Fruit fly (Drosophila melanogaster) whole organism, adult: ENCODE data around the gene CG11585.

Source experiments
- CG11617 ChIP-seq: fragments of 200-800 bp; sonication (Bioruptor generic); optimal IDR thresholded peaks from 2 replicates; lab custom pipeline; 2017; ENCODE audit warnings: mild to moderate bottlenecking, missing biosample characterization, missing genetic modification reagents, missing genetic modification characterization
- CG12768 ChIP-seq: fragments of 200-800 bp; sonication (Bioruptor generic); optimal IDR thresholded peaks from 2 replicates; lab custom pipeline; 2017; ENCODE audit warnings: missing biosample characterization, missing genetic modification characterization, mild to moderate bottlenecking, moderate library complexity, missing genetic modification reagents
- CG14711 ChIP-seq: fragments of 200-800 bp; sonication (Bioruptor generic); optimal IDR thresholded peaks from 2 replicates; lab custom pipeline; 2018; ENCODE audit warnings: missing biosample characterization, mild to moderate bottlenecking, missing genetic modification characterization, moderate library complexity
- CG1620 ChIP-seq: fragments of 200-800 bp; sonication (Bioruptor generic); optimal IDR thresholded peaks from 2 replicates; lab custom pipeline; 2016; ENCODE audit warnings: missing biosample characterization, missing genetic modification characterization
- CG33017 ChIP-seq: fragments of 200-800 bp; sonication (Bioruptor generic); optimal IDR thresholded peaks from 2 replicates; lab custom pipeline; 2018; ENCODE audit warnings: missing biosample characterization, mild to moderate bottlenecking, missing genetic modification characterization, moderate library complexity
- CG5204 ChIP-seq: fragments of 200-800 bp; sonication (Bioruptor generic); optimal IDR thresholded peaks from 2 replicates; lab custom pipeline; 2016; ENCODE audit warnings: missing biosample characterization, missing genetic modification characterization
- CG7045 ChIP-seq: fragments of 200-800 bp; sonication (Bioruptor generic); optimal IDR thresholded peaks from 2 replicates; lab custom pipeline; 2017; ENCODE audit warnings: missing biosample characterization, mild to moderate bottlenecking, missing genetic modification characterization
- CG7101 ChIP-seq: fragments of 200-800 bp; sonication (Bioruptor generic); optimal IDR thresholded peaks from 2 replicates; lab custom pipeline; 2018; ENCODE audit warnings: missing biosample characterization, mild to moderate bottlenecking, missing genetic modification characterization, moderate library complexity
- Clk ChIP-seq: fragments of 200-800 bp; sonication (Bioruptor generic); optimal IDR thresholded peaks from 2 replicates; lab custom pipeline; 2017; ENCODE audit warnings: missing biosample characterization, missing genetic modification characterization
- Crg-1 ChIP-seq: fragments of 200-800 bp; sonication (Bioruptor generic); optimal IDR thresholded peaks from 2 replicates; lab custom pipeline; 2016; ENCODE audit warnings: missing biosample characterization, missing genetic modification characterization
- Hr96 ChIP-seq: fragments of 200-800 bp; sonication (Bioruptor generic); optimal IDR thresholded peaks from 2 replicates; lab custom pipeline; 2016; ENCODE audit warnings: missing biosample characterization, missing genetic modification characterization
- Mnt ChIP-seq: fragments of 200-800 bp; sonication (Bioruptor generic); optimal IDR thresholded peaks from 2 replicates; lab custom pipeline; 2016; ENCODE audit warnings: missing biosample characterization, mild to moderate bottlenecking, missing genetic modification characterization
- bab1 ChIP-seq: fragments of 200-800 bp; sonication (Bioruptor generic); optimal IDR thresholded peaks from 3 replicates; lab custom pipeline; 2019; ENCODE audit warnings: missing biosample characterization, mild to moderate bottlenecking, missing genetic modification characterization, moderate library complexity
- cic ChIP-seq: fragments of 200-800 bp; sonication (Bioruptor generic); optimal IDR thresholded peaks from 2 replicates; lab custom pipeline; 2017; ENCODE audit warnings: missing biosample characterization, mild to moderate bottlenecking, missing genetic modification characterization, moderate library complexity
- cnc ChIP-seq, 2 experiments: fragments of >200 bp; optimal IDR thresholded peaks; 2 replicates each; lab custom pipeline; 2017
- kay ChIP-seq: fragments of 200-800 bp; sonication (Bioruptor generic); peaks from one replicate; lab custom pipeline; 2016; ENCODE audit warnings: missing biosample characterization, missing genetic modification characterization, borderline replicate concordance
- ovo ChIP-seq: fragments of 200-800 bp; sonication (Bioruptor generic); optimal IDR thresholded peaks from 2 replicates; lab custom pipeline; 2016; ENCODE audit warnings: missing biosample characterization, missing genetic modification characterization
- pad ChIP-seq: fragments of 200-800 bp; sonication (Bioruptor generic); optimal IDR thresholded peaks from 3 replicates; lab custom pipeline; 2017; ENCODE audit warnings: missing biosample characterization, missing genetic modification characterization, mild to moderate bottlenecking, moderate library complexity, missing genetic modification reagents
- tj ChIP-seq: fragments of 200-800 bp; sonication (Bioruptor generic); optimal IDR thresholded peaks from 3 replicates; lab custom pipeline; 2017; ENCODE audit warnings: missing biosample characterization, mild to moderate bottlenecking, missing genetic modification characterization, moderate library complexity
- toe ChIP-seq: fragments of 200-800 bp; sonication (Bioruptor generic); optimal IDR thresholded peaks from 2 replicates; lab custom pipeline; 2016; ENCODE audit warnings: missing biosample characterization, missing genetic modification characterization

The CG11585 gene

dm6 chrX:14227043-14227442, 37.7 kb downstream of the CG11585 start:
- no peak for TF ChIP-seq CG14711 (tag; lab: Kevin White, UChicago)
- TF ChIP-seq tj, result no peak
- TF ChIP-seq ovo (GFP tag; lab: Kevin White, UChicago), result no peak
- TF ChIP-seq CG33017 (tag; lab: Kevin White, UChicago), result no peak
- no peak for TF ChIP-seq Crg-1 (GFP tag; lab: Kevin White, UChicago)
- TF ChIP-seq cnc (optimal IDR thresholded peaks at IDR 0.05; lab: Kevin White, UChicago), result no peak
- TF ChIP-seq bab1 (GFP tag; lab: Kevin White, UChicago), result no peak
- TF ChIP-seq CG5204, result no peak
- TF ChIP-seq CG7045, result no peak
- TF ChIP-seq Mnt (GFP tag; lab: Kevin White, UChicago), result no peak
- no peak for TF ChIP-seq CG12768 (GFP tag; lab: Kevin White, UChicago)
- TF ChIP-seq CG1620 (GFP tag; lab: Kevin White, UChicago), result no peak
- no peak for TF ChIP-seq CG7101
- no peak for TF ChIP-seq pad (GFP tag; lab: Kevin White, UChicago)
- no peak for TF ChIP-seq Hr96
- TF ChIP-seq CG11617 (GFP tag; lab: Kevin White, UChicago), result no peak
- TF ChIP-seq kay, result no peak

- TF ChIP-seq CG14711 (tag; lab: Kevin White, UChicago) (peak; percentile 32), pad (GFP tag; lab: Kevin White, UChicago) (peak; percentile 30), Mnt (GFP tag; lab: Kevin White, UChicago) (peak; percentile 9), CG7045 (no peak), CG12768 (GFP tag; lab: Kevin White, UChicago) (no peak), kay (no peak), CG11617 (GFP tag; lab: Kevin White, UChicago) (peak; percentile 58), CG33017 (tag; lab: Kevin White, UChicago) (peak; percentile 13), toe (GFP tag; lab: Kevin White, UChicago) (no peak), cic (GFP tag; lab: Kevin White, UChicago) (no peak), CG5204 (no peak), CG1620 (GFP tag; lab: Kevin White, UChicago) (no peak), CG7101 (peak; percentile 58), Clk (GFP tag; lab: Kevin White, UChicago) (no peak), tj (peak; percentile 47), Hr96 (no peak), ovo (GFP tag; lab: Kevin White, UChicago) (peak; percentile 17), bab1 (GFP tag; lab: Kevin White, UChicago) (peak; percentile 16), cnc (optimal IDR thresholded peaks at IDR 0.05; lab: Kevin White, UChicago) (no peak), Crg-1 (GFP tag; lab: Kevin White, UChicago) (peak; percentile 11)
Measured at dm6 chrX:14233843-14234337, 44.6 kb downstream of the CG11585 start, which contains the start of gene CG42271. TSS of gene CG42271 (minus strand) at chrX:14234066.

- TF ChIP-seq cnc (optimal IDR thresholded peaks at IDR 0.05; lab: Kevin White, UChicago), result no peak
- no peak for TF ChIP-seq bab1 (GFP tag; lab: Kevin White, UChicago)
- no peak for TF ChIP-seq CG7045
- no peak for TF ChIP-seq Hr96
- TF ChIP-seq toe (GFP tag; lab: Kevin White, UChicago), result no peak
- TF ChIP-seq CG11617 (GFP tag; lab: Kevin White, UChicago), result no peak
- TF ChIP-seq CG12768 (GFP tag; lab: Kevin White, UChicago), result no peak
Measured at dm6 chrX:14234468-14234867, 45.2 kb downstream of the CG11585 start.

dm6 chrX:14237873-14238394, 48.6 kb downstream of the CG11585 start, which contains the start of the genes Fbxl4 and Dus2:
TSS of gene Fbxl4 (minus strand) at chrX:14237923.
TSS of gene Dus2 (plus strand) at chrX:14237988.
- TF ChIP-seq ovo (GFP tag; lab: Kevin White, UChicago), result peak; percentile 79
- peak; percentile 87 for TF ChIP-seq CG7101
- peak; percentile 83 for TF ChIP-seq pad (GFP tag; lab: Kevin White, UChicago)
- TF ChIP-seq CG11617 (GFP tag; lab: Kevin White, UChicago), result peak; percentile 93
- peak; percentile 79 for TF ChIP-seq CG12768 (GFP tag; lab: Kevin White, UChicago)
- no peak for TF ChIP-seq cic (GFP tag; lab: Kevin White, UChicago)
- peak; percentile 81 for TF ChIP-seq CG7045
- peak; percentile 81 for TF ChIP-seq tj
- TF ChIP-seq CG14711 (tag; lab: Kevin White, UChicago), result peak; percentile 84
- TF ChIP-seq Mnt (GFP tag; lab: Kevin White, UChicago), result peak; percentile 88
- no peak for TF ChIP-seq cnc (optimal IDR thresholded peaks at IDR 0.05; lab: Kevin White, UChicago)
- TF ChIP-seq CG33017 (tag; lab: Kevin White, UChicago), result peak; percentile 61
- TF ChIP-seq Clk (GFP tag; lab: Kevin White, UChicago), result peak; percentile 63
- peak; percentile 81 for TF ChIP-seq Crg-1 (GFP tag; lab: Kevin White, UChicago)
- no peak for TF ChIP-seq CG5204
- peak; percentile 93 for TF ChIP-seq Hr96
- TF ChIP-seq bab1 (GFP tag; lab: Kevin White, UChicago), result peak; percentile 92
- TF ChIP-seq CG1620 (GFP tag; lab: Kevin White, UChicago), result peak; percentile 94
- TF ChIP-seq toe (GFP tag; lab: Kevin White, UChicago), result peak; percentile 91
- TF ChIP-seq kay, result no peak
